Worm (Caenorhabditis elegans): ENCODE results near the gene irld-49.
"Not testable (repeated sequence)": the region's sequence is repeated elsewhere in the genome, so short reads cannot be mapped to it uniquely, and the experiment has no call there.

The irld-49 gene

ce11 chrII:2989076-2989475 lies 45.1 kb downstream of the irld-49 start:
- TF ChIP-seq mcd-1 (GFP tag; IDR thresholded peaks at IDR 0.05), result peak; percentile 16; the same call in 1 of the 2 replicates
- peak; percentile 58; the same call in 1 of the 2 replicates for TF ChIP-seq egrh-3 (GFP tag; IDR thresholded peaks at IDR 0.05)
- 0 out of 2 replicates have a peak, but pooled peaks have one; percentile 15 for TF ChIP-seq zfh-2 (GFP tag; conservative IDR thresholded peaks at IDR 0.05)
- TF ChIP-seq rpc-1 (optimal IDR thresholded peaks at IDR 0.05), result not testable (repeated sequence)
- TF ChIP-seq rpc-1 (tag; optimal IDR thresholded peaks at IDR 0.05), result peak; percentile 40
- TF ChIP-seq ceh-100 (GFP tag; IDR thresholded peaks at IDR 0.05), result 0 out of 2 replicates have a peak, but pooled peaks have one; percentile 14

DNA sequence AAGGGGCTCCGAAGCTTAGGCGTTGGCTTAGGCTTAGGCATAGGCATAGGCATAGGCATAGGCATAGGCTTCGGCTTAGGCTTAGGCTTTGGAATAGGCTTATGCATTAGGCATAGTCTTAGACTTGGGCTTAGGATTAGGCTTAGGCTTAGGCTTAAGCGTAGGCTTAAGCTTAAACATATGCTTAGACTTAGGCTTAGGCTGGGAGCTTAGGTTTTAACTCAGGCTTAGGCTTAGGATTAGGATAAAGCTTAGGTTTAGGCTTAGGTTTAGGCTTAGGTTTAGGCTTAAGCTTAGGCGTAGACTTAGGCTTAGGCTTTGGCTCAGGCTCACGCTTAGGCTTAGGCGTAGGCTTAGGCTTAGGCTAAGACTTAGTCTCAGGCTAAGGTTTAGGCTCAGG lies 46.1 kb downstream of the irld-49 start:
- TF ChIP-seq ztf-28 (GFP tag; IDR thresholded peaks at IDR 0.05) (no peak), B0261.1 (tag; optimal IDR thresholded peaks at IDR 0.05) (no peak), Y53G8AR.9 (GFP tag; conservative IDR thresholded peaks at IDR 0.05) (0 out of 2 replicates have a peak, but pooled peaks have one; percentile 28), nfya-1 (tag; optimal IDR thresholded peaks at IDR 0.05; ENCODE audit: borderline replicate concordance, insufficient read depth) (no peak), F55B11.4 (tag; optimal IDR thresholded peaks at IDR 0.05; ENCODE audit: borderline replicate concordance, insufficient read depth) (no peak)

DNA sequence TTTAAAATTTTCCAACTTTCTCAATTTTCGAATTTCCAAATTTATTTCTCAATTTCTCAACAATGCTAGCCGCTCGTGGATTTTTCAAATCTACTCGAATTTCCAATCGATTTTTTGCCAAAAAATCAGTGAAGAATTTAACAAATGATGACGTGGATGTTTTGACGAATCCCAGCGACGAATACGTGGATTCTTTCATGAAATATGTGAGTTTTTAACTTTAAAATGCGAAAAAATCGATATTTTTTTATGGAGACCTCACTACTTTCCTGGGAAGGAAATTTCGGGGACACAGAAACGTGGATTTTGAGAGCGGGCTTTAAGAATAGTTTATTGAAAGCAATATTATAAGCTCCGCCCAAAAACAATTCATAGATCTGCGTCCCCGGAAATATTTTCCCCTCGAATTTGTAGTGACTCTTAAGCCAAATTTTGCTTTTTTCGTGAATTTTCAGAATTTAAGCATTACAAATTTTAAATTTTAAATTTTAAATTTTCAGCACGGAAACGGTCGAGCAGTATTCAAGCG lies 47.6 kb downstream of the irld-49 start, which contains the start of gene K08A2.2:
Gene K08A2.2 (plus strand): TSS at position 51 of the 529 bp plus-strand sequence.
- TF ChIP-seq F57C9.4 (tag; optimal IDR thresholded peaks at IDR 0.05) (no peak), ceh-27 (GFP tag; optimal IDR thresholded peaks at IDR 0.05) (peak; percentile 13), ceh-100 (GFP tag; IDR thresholded peaks at IDR 0.05) (peak; percentile 91), nhr-27 (tag; optimal IDR thresholded peaks at IDR 0.05) (no peak), him-1 (tag; optimal IDR thresholded peaks at IDR 0.05) (peak; percentile 22)

DNA sequence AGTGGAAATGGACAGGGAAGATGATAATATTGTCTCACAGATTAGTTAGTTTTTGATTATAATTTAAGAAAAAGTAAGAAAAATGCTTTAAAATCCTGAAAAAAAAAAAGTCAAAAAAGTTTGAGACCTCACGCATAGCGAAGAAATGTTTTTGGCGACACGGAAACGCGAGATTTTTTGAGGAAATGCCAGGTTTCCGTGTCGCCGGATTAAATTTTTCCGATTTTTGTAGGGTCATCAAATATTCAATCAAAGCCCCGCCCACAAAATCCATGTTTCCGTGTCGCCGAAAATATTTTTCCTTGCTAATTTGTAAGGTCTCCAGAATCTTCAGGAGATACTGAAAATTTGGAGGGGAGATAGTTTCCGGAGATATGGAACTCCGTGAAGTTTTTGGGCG lies 48.3 kb downstream of the irld-49 start:
- TF ChIP-seq ceh-100 (GFP tag; IDR thresholded peaks at IDR 0.05) (peak; percentile 39), madf-3 (GFP tag; IDR thresholded peaks at IDR 0.05) (0 out of 2 replicates have a peak, but pooled peaks have one; percentile 48), Y56A3A.18 (GFP tag; IDR thresholded peaks at IDR 0.05) (no peak)

ce11 chrII:2994590-2995392 lies 50.8 kb downstream of the irld-49 start:
- no peak for TF ChIP-seq cebp-1 (GFP tag; IDR thresholded peaks at IDR 0.05)
- TF ChIP-seq cebp-1 (tag; optimal IDR thresholded peaks at IDR 0.05), result peak; percentile 87
- TF ChIP-seq F10E7.11 (tag; optimal IDR thresholded peaks at IDR 0.05), result no peak
